Worm (Caenorhabditis elegans) whole organism, L3 larva: ENCODE results near the gene ric-3.

ENCODE experiments used
- nhr-237 ChIP-seq: fragments of 150-350 bp; optimal IDR thresholded peaks from 2 replicates; lab custom pipeline; 2014; ENCODE audit warnings: missing biosample characterization, missing genetic modification characterization
- nhr-28 ChIP-seq: fragments of 150-350 bp; optimal IDR thresholded peaks from 2 replicates; lab custom pipeline; 2014; ENCODE audit warnings: missing biosample characterization, missing genetic modification characterization
- pha-4 ChIP-seq: fragments of 150-350 bp; optimal IDR thresholded peaks from 2 replicates; lab custom pipeline; 2014; ENCODE audit warnings: missing biosample characterization, missing genetic modification reagents, missing genetic modification characterization

ce11 chrIV:7841218-7841617 is 23.2 kb downstream of the ric-3 start:
- TF ChIP-seq nhr-237 (tag; lab: Kevin White, UChicago) = no peak
- TF ChIP-seq pha-4 = peak; percentile 50
- TF ChIP-seq nhr-28 (tag; lab: Kevin White, UChicago) = no peak
